Worm (Caenorhabditis elegans) whole organism, late embryonic: Measurements from ENCODE around the gene oat-1.

Experiments used
- F13H6.1 ChIP-seq: sonication (generic microtip); optimal IDR thresholded peaks from 2 replicates; lab custom pipeline; 2016; ENCODE audit warnings: missing genetic modification characterization, missing compliant biosample characterization
- K02D7.2 ChIP-seq: sonication (generic microtip); optimal IDR thresholded peaks from 2 replicates; lab custom pipeline; 2017; ENCODE audit warnings: mild to moderate bottlenecking, missing genetic modification characterization, missing compliant biosample characterization
- Y22D7AL.16 ChIP-seq: sonication (generic microtip); optimal IDR thresholded peaks from 2 replicates; lab custom pipeline; 2016; ENCODE audit warnings: missing genetic modification characterization, missing compliant biosample characterization
- ahr-1 ChIP-seq: sonication (generic microtip); optimal IDR thresholded peaks from 2 replicates; lab custom pipeline; 2016; ENCODE audit warnings: missing genetic modification characterization, missing compliant biosample characterization
- ceh-14 ChIP-seq: sonication (generic microtip); optimal IDR thresholded peaks from 2 replicates; lab custom pipeline; 2016; ENCODE audit warnings: missing genotype, missing genetic modification characterization, missing compliant biosample characterization
- ceh-18 ChIP-seq: sonication (generic microtip); optimal IDR thresholded peaks from 2 replicates; lab custom pipeline; 2016; ENCODE audit warnings: missing genetic modification characterization, missing compliant biosample characterization
- ceh-2 ChIP-seq: sonication (generic microtip); optimal IDR thresholded peaks from 2 replicates; lab custom pipeline; 2016; ENCODE audit warnings: missing genotype, missing genetic modification characterization, missing compliant biosample characterization
- ceh-22 ChIP-seq: sonication (generic microtip); optimal IDR thresholded peaks from 2 replicates; lab custom pipeline; 2017; ENCODE audit warnings: missing biosample characterization, missing genetic modification characterization
- ceh-24 ChIP-seq: sonication (generic microtip); optimal IDR thresholded peaks from 2 replicates; lab custom pipeline; 2016; ENCODE audit warnings: mild to moderate bottlenecking, missing genetic modification characterization, missing compliant biosample characterization
- ceh-30 ChIP-seq: fragments of 150-350 bp; optimal IDR thresholded peaks from 2 replicates; lab custom pipeline; 2014; ENCODE audit warnings: missing biosample characterization, missing genetic modification characterization
- ceh-48 ChIP-seq: sonication (generic microtip); optimal IDR thresholded peaks from 2 replicates; lab custom pipeline; 2016; ENCODE audit warnings: missing genetic modification characterization, inconsistent platforms, missing compliant biosample characterization
- ceh-6 ChIP-seq: fragments of 200-800 bp; sonication (Bioruptor generic); optimal IDR thresholded peaks from 2 replicates; lab custom pipeline; 2018; ENCODE audit warnings: mild to moderate bottlenecking, missing genetic modification characterization, missing compliant biosample characterization
- elt-2 ChIP-seq: sonication (generic microtip); optimal IDR thresholded peaks from 2 replicates; lab custom pipeline; 2016; ENCODE audit warnings: missing genetic modification reagents, missing genetic modification characterization, missing compliant biosample characterization
- fax-1 ChIP-seq: sonication (generic microtip); optimal IDR thresholded peaks from 2 replicates; lab custom pipeline; 2016; ENCODE audit warnings: missing genotype, missing genetic modification characterization, missing compliant biosample characterization
- fkh-6 ChIP-seq: sonication (generic microtip); optimal IDR thresholded peaks from 2 replicates; lab custom pipeline; 2016; ENCODE audit warnings: missing genetic modification characterization, missing compliant biosample characterization
- hlh-30 ChIP-seq: sonication (generic microtip); optimal IDR thresholded peaks from 2 replicates; lab custom pipeline; 2017; ENCODE audit warnings: antibody characterized with exemption, missing genetic modification characterization, missing compliant biosample characterization; ENCODE audit not compliant: insufficient read depth
- hlh-6 ChIP-seq: sonication (generic microtip); optimal IDR thresholded peaks from 2 replicates; lab custom pipeline; 2016; ENCODE audit warnings: missing genotype, missing genetic modification characterization, missing compliant biosample characterization
- hlh-8 ChIP-seq: sonication (generic microtip); optimal IDR thresholded peaks from 2 replicates; lab custom pipeline; 2016; ENCODE audit warnings: missing genotype, missing genetic modification characterization, missing compliant biosample characterization
- lim-6 ChIP-seq: sonication (generic microtip); optimal IDR thresholded peaks from 2 replicates; lab custom pipeline; 2016; ENCODE audit warnings: missing genetic modification characterization, missing compliant biosample characterization
- lin-11 ChIP-seq: fragments of 200-800 bp; sonication (Bioruptor generic); optimal IDR thresholded peaks from 2 replicates; lab custom pipeline; 2018; ENCODE audit warnings: mild to moderate bottlenecking, missing genetic modification characterization, missing compliant biosample characterization
- madf-2 ChIP-seq: sonication (generic microtip); optimal IDR thresholded peaks from 2 replicates; lab custom pipeline; 2017; ENCODE audit warnings: missing genetic modification characterization, missing compliant biosample characterization
- mec-3 ChIP-seq: sonication (generic microtip); optimal IDR thresholded peaks from 2 replicates; lab custom pipeline; 2016; ENCODE audit warnings: borderline replicate concordance, missing genetic modification characterization, missing compliant biosample characterization
- nfya-1 ChIP-seq: sonication (generic microtip); optimal IDR thresholded peaks from 2 replicates; lab custom pipeline; 2017; ENCODE audit warnings: missing genetic modification characterization, mild to moderate bottlenecking, missing compliant biosample characterization, antibody characterized with exemption, moderate library complexity
- nhr-11 ChIP-seq: fragments of 150-350 bp; optimal IDR thresholded peaks from 2 replicates; lab custom pipeline; 2014; ENCODE audit warnings: missing biosample characterization, missing genetic modification characterization
- nhr-232 ChIP-seq: sonication (generic microtip); optimal IDR thresholded peaks from 2 replicates; lab custom pipeline; 2016; ENCODE audit warnings: missing genetic modification characterization, missing compliant biosample characterization
- npax-4 ChIP-seq: sonication (generic microtip); optimal IDR thresholded peaks from 2 replicates; lab custom pipeline; 2016; ENCODE audit warnings: missing genetic modification characterization, missing compliant biosample characterization
- odd-2 ChIP-seq: sonication (generic microtip); optimal IDR thresholded peaks from 2 replicates; lab custom pipeline; 2017; ENCODE audit warnings: antibody characterized with exemption, mild to moderate bottlenecking, missing genetic modification characterization, missing compliant biosample characterization
- pag-3 ChIP-seq: sonication (generic microtip); optimal IDR thresholded peaks from 2 replicates; lab custom pipeline; 2016; ENCODE audit warnings: missing compliant biosample characterization, missing genetic modification characterization, borderline replicate concordance
- pat-9 ChIP-seq: fragments of 200-800 bp; sonication (Bioruptor generic); optimal IDR thresholded peaks from 2 replicates; lab custom pipeline; 2018; ENCODE audit warnings: mild to moderate bottlenecking, missing genetic modification characterization, moderate library complexity, missing compliant biosample characterization
- pax-1 ChIP-seq: fragments of 150-350 bp; optimal IDR thresholded peaks from 2 replicates; lab custom pipeline; 2014; ENCODE audit warnings: missing biosample characterization, missing genetic modification characterization
- pha-2 ChIP-seq: sonication (generic microtip); optimal IDR thresholded peaks from 2 replicates; lab custom pipeline; 2017; ENCODE audit warnings: mild to moderate bottlenecking, missing genetic modification characterization, missing compliant biosample characterization
- pros-1 ChIP-seq: fragments of 150-350 bp; optimal IDR thresholded peaks from 2 replicates; lab custom pipeline; 2014; ENCODE audit warnings: missing biosample characterization, missing genetic modification reagents, missing genetic modification characterization
- ref-2 ChIP-seq: sonication (generic microtip); optimal IDR thresholded peaks from 2 replicates; lab custom pipeline; 2016; ENCODE audit warnings: missing genetic modification characterization, missing compliant biosample characterization
- sdc-2 ChIP-seq: sonication (generic microtip); optimal IDR thresholded peaks from 2 replicates; lab custom pipeline; 2016; ENCODE audit warnings: missing genotype, missing genetic modification characterization, missing compliant biosample characterization
- sox-2 ChIP-seq: fragments of 200-800 bp; sonication (Bioruptor generic); IDR thresholded peaks from 2 replicates; pipeline ENCODE4 v1.3.6; 2022; ENCODE audit warnings: missing genetic modification reagents, missing genetic modification characterization, missing compliant biosample characterization
- syd-9 ChIP-seq: sonication (generic microtip); optimal IDR thresholded peaks from 2 replicates; lab custom pipeline; 2016; ENCODE audit warnings: mild to moderate bottlenecking, missing genetic modification characterization, moderate library complexity, missing compliant biosample characterization
- tbx-2 ChIP-seq: sonication (generic microtip); optimal IDR thresholded peaks from 2 replicates; lab custom pipeline; 2016; ENCODE audit warnings: missing genetic modification characterization, missing compliant biosample characterization
- tbx-7 ChIP-seq: sonication (generic microtip); optimal IDR thresholded peaks from 2 replicates; lab custom pipeline; 2016; ENCODE audit warnings: missing genotype, missing genetic modification characterization, missing compliant biosample characterization
- ttx-3 ChIP-seq: sonication (generic microtip); optimal IDR thresholded peaks from 2 replicates; lab custom pipeline; 2016; ENCODE audit warnings: missing genetic modification reagents, missing genetic modification characterization, missing compliant biosample characterization
- unc-3 ChIP-seq, 2 experiments: fragments of 200-800 bp in 1 of 2; sonication (Bioruptor generic) in 1 of 2; sonication (generic microtip) in 1 of 2; conservative IDR thresholded peaks in 1 of 2; optimal IDR thresholded peaks in 1 of 2; 2 replicates each; pipeline versions ENCODE4 v1.3.6 to Lab custom; 2016 to 2022; ENCODE audit warnings: missing compliant biosample characterization in 2 of 2, missing genetic modification characterization in 2 of 2, missing genetic modification reagents in 1 of 2
- zip-5 ChIP-seq: sonication (generic microtip); optimal IDR thresholded peaks from 2 replicates; lab custom pipeline; 2016; ENCODE audit warnings: missing genetic modification characterization, missing compliant biosample characterization
- ztf-16 ChIP-seq: sonication (generic microtip); optimal IDR thresholded peaks from 2 replicates; lab custom pipeline; 2017; ENCODE audit warnings: missing genetic modification characterization, missing compliant biosample characterization

The oat-1 gene

ce11 chrIV:8472493-8472892, at the start of gene oat-1:
TSS of gene oat-1 (minus strand) at chrIV:8472593.
- TF ChIP-seq ceh-30 (tag; lab: Kevin White, UChicago) (no peak), ceh-22 (tag; lab: Kevin White, UChicago) (no peak), lim-6 (no peak), ceh-18 (tag; lab: Kevin White, UChicago) (no peak), ttx-3 (tag; lab: Kevin White, UChicago) (no peak), ceh-2 (tag; lab: Kevin White, UChicago) (no peak), tbx-2 (tag; lab: Kevin White, UChicago) (no peak), npax-4 (tag; lab: Kevin White, UChicago) (no peak), hlh-6 (tag; lab: Kevin White, UChicago) (no peak), hlh-8 (tag; lab: Kevin White, UChicago) (no peak), pax-1 (tag; lab: Kevin White, UChicago) (no peak), hlh-30 (tag; lab: Kevin White, UChicago) (no peak), pat-9 (tag; lab: Kevin White, UChicago) (no peak), ceh-14 (tag; lab: Kevin White, UChicago) (no peak), ceh-48 (tag; lab: Kevin White, UChicago) (no peak)
- TF ChIP-seq, all 69 proteins: peak for 0

- no peak for TF ChIP-seq ceh-22 (tag; lab: Kevin White, UChicago)
- TF ChIP-seq madf-2 (tag; lab: Kevin White, UChicago): no peak
- TF ChIP-seq syd-9 (tag; lab: Kevin White, UChicago): no peak
- no peak for TF ChIP-seq odd-2 (tag; lab: Kevin White, UChicago)
- no peak for TF ChIP-seq nfya-1 (tag; lab: Kevin White, UChicago)
- no peak for TF ChIP-seq pat-9 (tag; lab: Kevin White, UChicago)
Measured at ce11 chrIV:8520594-8520993, 48.2 kb upstream of the oat-1 start, which contains the start of gene pkg-2. TSS of gene pkg-2 (plus strand) at chrIV:8520894.

ce11 chrIV:8519949-8520348, 47.6 kb upstream of the oat-1 start:
- TF ChIP-seq ref-2 (no peak), fax-1 (tag; lab: Kevin White, UChicago) (no peak), tbx-7 (tag; lab: Kevin White, UChicago) (no peak), nhr-11 (tag; lab: Kevin White, UChicago) (no peak), sdc-2 (no peak), K02D7.2 (tag; lab: Kevin White, UChicago) (no peak), sox-2 (no peak), hlh-30 (tag; lab: Kevin White, UChicago) (no peak), unc-3 (GFP tag; conservative IDR thresholded peaks at IDR 0.05; lab: Robert Waterston, UW) (no peak), unc-3 (tag; optimal IDR thresholded peaks at IDR 0.05; lab: Kevin White, UChicago) (no peak), ahr-1 (tag; lab: Kevin White, UChicago) (no peak), mec-3 (tag; lab: Kevin White, UChicago) (no peak), fkh-6 (tag; lab: Kevin White, UChicago) (no peak), ceh-24 (tag; lab: Kevin White, UChicago) (no peak), pha-2 (tag; lab: Kevin White, UChicago) (no peak)

ce11 chrIV:8514546-8514945, 42.2 kb upstream of the oat-1 start:
- TF ChIP-seq tbx-7 (tag; lab: Kevin White, UChicago) (no peak), elt-2 (no peak), ttx-3 (tag; lab: Kevin White, UChicago) (no peak), ceh-6 (GFP tag; lab: Kevin White, UChicago) (no peak), ztf-16 (tag; lab: Kevin White, UChicago) (no peak), Y22D7AL.16 (tag; lab: Kevin White, UChicago) (no peak), mec-3 (tag; lab: Kevin White, UChicago) (no peak), lin-11 (tag; lab: Kevin White, UChicago) (no peak), pag-3 (tag; lab: Kevin White, UChicago) (no peak), zip-5 (tag; lab: Kevin White, UChicago) (no peak), pros-1 (no peak), pha-2 (tag; lab: Kevin White, UChicago) (no peak), fkh-6 (tag; lab: Kevin White, UChicago) (no peak), tbx-2 (tag; lab: Kevin White, UChicago) (no peak), unc-3 (GFP tag; conservative IDR thresholded peaks at IDR 0.05; lab: Robert Waterston, UW) (no peak), unc-3 (tag; optimal IDR thresholded peaks at IDR 0.05; lab: Kevin White, UChicago) (no peak), F13H6.1 (no peak), ceh-30 (tag; lab: Kevin White, UChicago) (no peak), nhr-232 (tag; lab: Kevin White, UChicago) (no peak), pax-1 (tag; lab: Kevin White, UChicago) (no peak)
